Fruit fly (Drosophila melanogaster) whole organism, adult: ENCODE measurements around the gene CG6865.

Source experiments
- CG11617 ChIP-seq: fragments of 200-800 bp; sonication (Bioruptor generic); optimal IDR thresholded peaks from 2 replicates; lab custom pipeline; 2017; ENCODE audit warnings: mild to moderate bottlenecking, missing biosample characterization, missing genetic modification reagents, missing genetic modification characterization
- CG12768 ChIP-seq: fragments of 200-800 bp; sonication (Bioruptor generic); optimal IDR thresholded peaks from 2 replicates; lab custom pipeline; 2017; ENCODE audit warnings: missing biosample characterization, missing genetic modification characterization, mild to moderate bottlenecking, moderate library complexity, missing genetic modification reagents
- CG1620 ChIP-seq: fragments of 200-800 bp; sonication (Bioruptor generic); optimal IDR thresholded peaks from 2 replicates; lab custom pipeline; 2016; ENCODE audit warnings: missing biosample characterization, missing genetic modification characterization
- CG33017 ChIP-seq: fragments of 200-800 bp; sonication (Bioruptor generic); optimal IDR thresholded peaks from 2 replicates; lab custom pipeline; 2018; ENCODE audit warnings: missing biosample characterization, mild to moderate bottlenecking, missing genetic modification characterization, moderate library complexity
- CG5204 ChIP-seq: fragments of 200-800 bp; sonication (Bioruptor generic); optimal IDR thresholded peaks from 2 replicates; lab custom pipeline; 2016; ENCODE audit warnings: missing biosample characterization, missing genetic modification characterization
- CG7101 ChIP-seq: fragments of 200-800 bp; sonication (Bioruptor generic); optimal IDR thresholded peaks from 2 replicates; lab custom pipeline; 2018; ENCODE audit warnings: missing biosample characterization, mild to moderate bottlenecking, missing genetic modification characterization, moderate library complexity
- Clk ChIP-seq: fragments of 200-800 bp; sonication (Bioruptor generic); optimal IDR thresholded peaks from 2 replicates; lab custom pipeline; 2017; ENCODE audit warnings: missing biosample characterization, missing genetic modification characterization
- Crg-1 ChIP-seq: fragments of 200-800 bp; sonication (Bioruptor generic); optimal IDR thresholded peaks from 2 replicates; lab custom pipeline; 2016; ENCODE audit warnings: missing biosample characterization, missing genetic modification characterization
- Hr96 ChIP-seq: fragments of 200-800 bp; sonication (Bioruptor generic); optimal IDR thresholded peaks from 2 replicates; lab custom pipeline; 2016; ENCODE audit warnings: missing biosample characterization, missing genetic modification characterization
- bab1 ChIP-seq: fragments of 200-800 bp; sonication (Bioruptor generic); optimal IDR thresholded peaks from 3 replicates; lab custom pipeline; 2019; ENCODE audit warnings: missing biosample characterization, mild to moderate bottlenecking, missing genetic modification characterization, moderate library complexity
- cic ChIP-seq: fragments of 200-800 bp; sonication (Bioruptor generic); optimal IDR thresholded peaks from 2 replicates; lab custom pipeline; 2017; ENCODE audit warnings: missing biosample characterization, mild to moderate bottlenecking, missing genetic modification characterization, moderate library complexity
- cnc ChIP-seq, 2 experiments: fragments of >200 bp; optimal IDR thresholded peaks; 2 replicates each; lab custom pipeline; 2017
- kay ChIP-seq: fragments of 200-800 bp; sonication (Bioruptor generic); peaks from one replicate; lab custom pipeline; 2016; ENCODE audit warnings: missing biosample characterization, missing genetic modification characterization, borderline replicate concordance
- ovo ChIP-seq: fragments of 200-800 bp; sonication (Bioruptor generic); optimal IDR thresholded peaks from 2 replicates; lab custom pipeline; 2016; ENCODE audit warnings: missing biosample characterization, missing genetic modification characterization
- pad ChIP-seq: fragments of 200-800 bp; sonication (Bioruptor generic); optimal IDR thresholded peaks from 3 replicates; lab custom pipeline; 2017; ENCODE audit warnings: missing biosample characterization, missing genetic modification characterization, mild to moderate bottlenecking, moderate library complexity, missing genetic modification reagents
- tj ChIP-seq: fragments of 200-800 bp; sonication (Bioruptor generic); optimal IDR thresholded peaks from 3 replicates; lab custom pipeline; 2017; ENCODE audit warnings: missing biosample characterization, mild to moderate bottlenecking, missing genetic modification characterization, moderate library complexity
- toe ChIP-seq: fragments of 200-800 bp; sonication (Bioruptor generic); optimal IDR thresholded peaks from 2 replicates; lab custom pipeline; 2016; ENCODE audit warnings: missing biosample characterization, missing genetic modification characterization

The CG6865 gene

DNA sequence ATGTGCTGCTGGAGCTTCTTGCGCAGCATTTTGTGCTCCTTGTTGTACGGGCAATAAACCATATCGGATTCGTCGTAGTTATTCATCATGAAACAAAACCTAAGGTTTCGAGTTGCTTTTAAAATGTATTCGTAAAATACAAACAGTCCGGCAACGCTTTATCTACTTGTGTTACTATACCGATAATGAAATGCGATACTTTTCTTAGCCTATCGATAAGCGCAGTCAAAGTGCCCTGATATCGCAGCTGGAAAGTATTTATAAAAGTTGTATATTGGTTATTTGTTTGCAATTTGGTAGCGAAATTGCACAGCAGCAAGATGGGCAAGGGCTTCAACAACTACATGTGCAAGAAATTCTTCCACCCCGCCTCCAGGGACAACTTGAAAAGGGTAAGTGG lies 38.0 kb downstream of the CG6865 start, which contains the start of the genes arx and CG6843:
arx (minus strand) TSS at position 144 of the 400 bp plus-strand sequence.
CG6843 (plus strand) TSS at position 184 of the 400 bp plus-strand sequence.
- TF ChIP-seq CG1620 (GFP tag; lab: Kevin White, UChicago): peak; percentile 9
- TF ChIP-seq CG33017 (tag; lab: Kevin White, UChicago): no peak
- peak; percentile 64 for TF ChIP-seq bab1

- TF ChIP-seq Crg-1 (no peak), CG5204 (no peak), kay (GFP tag; lab: Kevin White, UChicago) (no peak), tj (GFP tag; lab: Kevin White, UChicago) (peak; percentile 12), cic (GFP tag; lab: Kevin White, UChicago) (no peak)
These were observed 41.5 kb downstream of the CG6865 start, which contains the start of the genes CSN1b and Prp6 for dm6 chr3L:18904772-18905601. Gene CSN1b (minus strand): TSS chr3L:18904930. Gene Prp6 (plus strand): TSS chr3L:18905372.

- TF ChIP-seq CG11617 (GFP tag; lab: Kevin White, UChicago) (no peak), bab1 (no peak), CG7101 (tag; lab: Kevin White, UChicago) (no peak), toe (GFP tag; lab: Kevin White, UChicago) (no peak), cnc (optimal IDR thresholded peaks at IDR 0.05; lab: Kevin White, UChicago) (no peak), kay (GFP tag; lab: Kevin White, UChicago) (no peak), pad (no peak), CG12768 (GFP tag; lab: Kevin White, UChicago) (no peak), Clk (no peak)
These were observed 47.6 kb downstream of the CG6865 start, which contains the start of gene Ir75d for dm6 chr3L:18911082-18911481. Gene Ir75d (minus strand): TSS chr3L:18911182.

DNA sequence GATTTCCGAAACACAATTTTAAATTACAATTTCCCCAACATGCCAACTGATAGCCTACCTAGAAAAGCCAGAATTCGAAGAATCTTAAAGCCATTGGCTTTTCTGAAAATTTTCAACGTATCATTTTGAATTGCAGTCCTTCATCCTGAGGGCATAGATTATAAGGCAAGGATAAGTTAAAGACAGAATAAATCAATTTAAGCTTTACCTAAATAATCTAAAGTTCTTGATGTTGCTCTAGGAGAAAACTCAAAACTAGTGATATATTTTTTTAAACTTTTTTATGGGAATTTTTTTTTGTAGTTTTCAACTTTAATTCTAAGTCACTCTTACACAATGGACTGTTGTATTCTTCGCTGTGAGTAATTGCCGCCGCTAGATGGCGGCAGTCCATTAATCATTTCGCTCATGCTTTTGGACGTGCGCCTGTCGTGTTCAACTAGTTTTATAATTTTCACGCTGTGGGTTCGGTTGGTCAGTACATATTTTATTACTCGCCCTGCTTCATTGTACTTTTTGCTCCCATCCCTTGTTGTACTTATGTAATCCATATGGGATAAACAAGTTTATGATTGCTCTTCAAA lies 50.7 kb downstream of the CG6865 start, which contains the start of gene COX6AL2:
COX6AL2 (minus strand) TSS at position 51 of the 584 bp plus-strand sequence.
- TF ChIP-seq kay (GFP tag; lab: Kevin White, UChicago) (no peak), ovo (no peak), pad (no peak), Hr96 (GFP tag; lab: Kevin White, UChicago) (no peak), Crg-1 (no peak), CG11617 (GFP tag; lab: Kevin White, UChicago) (no peak), CG33017 (tag; lab: Kevin White, UChicago) (no peak), CG12768 (GFP tag; lab: Kevin White, UChicago) (no peak)
